2 worm cellular contexts compared by ENCODE assay signal in genomic region chrII:14832055-14832454, ce11.
TF ChIP-seq lines count a peak whose summit lies in the region.

No protein-coding gene starts in this region.

TF ChIP-seq in whole organism, L1 larva, 84 proteins besides CTCF, POLR2A, EP300 and RAD21:
- TF ChIP-seq nhr-47 (tag; optimal IDR thresholded peaks at IDR 0.05; lab: Kevin White, UChicago) (peak; percentile 36), rnt-1 (tag; optimal IDR thresholded peaks at IDR 0.05; lab: Kevin White, UChicago) (no peak), fkh-8 (tag; optimal IDR thresholded peaks at IDR 0.05; lab: Kevin White, UChicago) (no peak), fkh-4 (tag; optimal IDR thresholded peaks at IDR 0.05; lab: Kevin White, UChicago; ENCODE audit: borderline replicate concordance) (peak; percentile 29), sox-4 (tag; optimal IDR thresholded peaks at IDR 0.05; lab: Kevin White, UChicago) (peak; percentile 28), dsc-1 (tag; optimal IDR thresholded peaks at IDR 0.05; lab: Kevin White, UChicago) (peak; percentile 94), pax-3 (tag; optimal IDR thresholded peaks at IDR 0.05; lab: Kevin White, UChicago) (peak; percentile 6), nhr-71 (tag; optimal IDR thresholded peaks at IDR 0.05; lab: Kevin White, UChicago) (peak; percentile 12), ceh-63 (GFP tag; optimal IDR thresholded peaks at IDR 0.05; lab: Kevin White, UChicago) (no peak), egl-13 (tag; optimal IDR thresholded peaks at IDR 0.05; lab: Kevin White, UChicago) (peak; percentile 42)
TF ChIP-seq in whole organism, L1 larva: peak in this region for 7.

TF ChIP-seq in whole organism, early embryonic, 17 proteins besides CTCF, POLR2A, EP300 and RAD21:
- TF ChIP-seq ets-7 (tag; optimal IDR thresholded peaks at IDR 0.05; lab: Kevin White, UChicago) (no peak), ceh-36 (tag; optimal IDR thresholded peaks at IDR 0.05; lab: Kevin White, UChicago) (peak; percentile 6)
